Fruit fly (Drosophila melanogaster) whole organism, embryonic: Measurements from ENCODE around the gene CG7227.
A peak's percentile ranks its signal among the peaks of the same experiment; 100 is the strongest.

Experiments
- Aef1 ChIP-seq: fragments of 200-800 bp; sonication (Bioruptor generic); IDR thresholded peaks from 3 replicates; pipeline ENCODE4 v1.3.6; 2022; ENCODE audit warnings: missing biosample characterization, missing genetic modification characterization
- Atf-2 ChIP-seq: fragments of 200-800 bp; sonication (Bioruptor generic); optimal IDR thresholded peaks from 2 replicates; lab custom pipeline; 2016; ENCODE audit warnings: missing biosample characterization, missing genetic modification characterization
- BEAF-32 ChIP-seq: fragments of 200-800 bp; sonication (Bioruptor generic); optimal IDR thresholded peaks from 3 replicates; lab custom pipeline; 2017; ENCODE audit warnings: missing biosample characterization, missing genetic modification characterization, mild to moderate bottlenecking, moderate library complexity, missing genetic modification reagents
- CG10147 ChIP-seq: fragments of 200-800 bp; sonication (Bioruptor generic); optimal IDR thresholded peaks from 2 replicates; lab custom pipeline; 2019; ENCODE audit warnings: missing biosample characterization, mild to moderate bottlenecking, missing genetic modification characterization, moderate library complexity
- CG11504 ChIP-seq: fragments of 200-800 bp; sonication (Bioruptor generic); optimal IDR thresholded peaks from 3 replicates; lab custom pipeline; 2019; ENCODE audit warnings: missing biosample characterization, mild to moderate bottlenecking, missing genetic modification characterization, moderate library complexity
- CG11696 ChIP-seq: fragments of 200-800 bp; sonication (Bioruptor generic); IDR thresholded peaks from 2 replicates; pipeline ENCODE4 v1.3.6; 2022; ENCODE audit warnings: missing biosample characterization, missing genetic modification characterization
- CG12744 ChIP-seq: fragments of 200-800 bp; sonication (Bioruptor generic); optimal IDR thresholded peaks from 2 replicates; lab custom pipeline; 2016; ENCODE audit warnings: missing biosample characterization, missing genetic modification characterization
- CG13287 ChIP-seq: fragments of 200-800 bp; sonication (Bioruptor generic); IDR thresholded peaks from 2 replicates; pipeline ENCODE4 v1.3.6; 2022; ENCODE audit warnings: missing biosample characterization, missing genetic modification characterization; ENCODE audit not compliant: partially characterized antibody
- CG13894 ChIP-seq: fragments of 200-800 bp; sonication (Bioruptor generic); optimal IDR thresholded peaks from 3 replicates; lab custom pipeline; 2018; ENCODE audit warnings: missing biosample characterization, mild to moderate bottlenecking, missing genetic modification characterization, moderate library complexity
- CG14860 ChIP-seq: fragments of 200-800 bp; sonication (Bioruptor generic); IDR thresholded peaks from 3 replicates; pipeline ENCODE4 v1.3.6; 2022; ENCODE audit warnings: missing biosample characterization, missing genetic modification characterization; ENCODE audit not compliant: partially characterized antibody
- CG15073 ChIP-seq: fragments of 200-800 bp; sonication (Bioruptor generic); optimal IDR thresholded peaks from 2 replicates; lab custom pipeline; 2016; ENCODE audit warnings: missing biosample characterization, missing genetic modification characterization
- CG16863 ChIP-seq: fragments of 200-800 bp; sonication (Bioruptor generic); optimal IDR thresholded peaks from 3 replicates; lab custom pipeline; 2016; ENCODE audit warnings: missing biosample characterization, missing genetic modification characterization
- CG2116 ChIP-seq: fragments of 200-800 bp; sonication (Bioruptor generic); optimal IDR thresholded peaks from 3 replicates; lab custom pipeline; 2018; ENCODE audit warnings: missing biosample characterization, mild to moderate bottlenecking, missing genetic modification characterization
- CG31441 ChIP-seq: fragments of 200-800 bp; sonication (Bioruptor generic); IDR thresholded peaks from 2 replicates; pipeline ENCODE4 v1.3.6; 2022; ENCODE audit warnings: missing biosample characterization, missing genetic modification characterization
- CG32772 ChIP-seq: fragments of 200-800 bp; sonication (Bioruptor generic); IDR thresholded peaks from 2 replicates; pipeline ENCODE4 v1.3.6; 2022; ENCODE audit warnings: missing biosample characterization, missing genetic modification characterization
- CG4424 ChIP-seq: fragments of 200-800 bp; sonication (Bioruptor generic); optimal IDR thresholded peaks from 3 replicates; lab custom pipeline; 2016; ENCODE audit warnings: missing biosample characterization, missing genetic modification characterization
- CG4617 ChIP-seq: fragments of 200-800 bp; sonication (Bioruptor generic); optimal IDR thresholded peaks from 3 replicates; lab custom pipeline; 2016; ENCODE audit warnings: missing biosample characterization, missing genetic modification characterization, borderline replicate concordance
- CG4707 ChIP-seq: fragments of 200-800 bp; sonication (Bioruptor generic); optimal IDR thresholded peaks from 2 replicates; lab custom pipeline; 2018; ENCODE audit warnings: missing biosample characterization, mild to moderate bottlenecking, missing genetic modification characterization, moderate library complexity
- CG6791 ChIP-seq: fragments of 200-800 bp; sonication (Bioruptor generic); IDR thresholded peaks from 3 replicates; pipeline ENCODE4 v1.3.6; 2022; ENCODE audit warnings: missing biosample characterization, missing genetic modification characterization; ENCODE audit not compliant: partially characterized antibody
- CG8388 ChIP-seq: fragments of 200-800 bp; sonication (Bioruptor generic); optimal IDR thresholded peaks from 2 replicates; lab custom pipeline; 2019; ENCODE audit warnings: missing biosample characterization, mild to moderate bottlenecking, missing genetic modification characterization, moderate library complexity
- CG8765 ChIP-seq: fragments of 200-800 bp; sonication (Bioruptor generic); IDR thresholded peaks from 2 replicates; pipeline ENCODE4 v1.3.6; 2022; ENCODE audit warnings: missing biosample characterization, missing genetic modification characterization
- Camta ChIP-seq: fragments of 200-800 bp; sonication (Bioruptor generic); optimal IDR thresholded peaks from 2 replicates; lab custom pipeline; 2016; ENCODE audit warnings: missing biosample characterization, missing genetic modification characterization
- Dfd ChIP-seq, 2 experiments: fragments of >200 bp; optimal IDR thresholded peaks; 2 replicates each; lab custom pipeline; 2017; ENCODE audit warnings: missing biosample characterization in 2 of 2, missing genetic modification characterization in 2 of 2
- Doc3 ChIP-seq: fragments of 200-800 bp; sonication (Bioruptor generic); IDR thresholded peaks from 3 replicates; pipeline ENCODE4 v1.3.6; 2022; ENCODE audit warnings: missing biosample characterization, missing genetic modification characterization; ENCODE audit not compliant: partially characterized antibody
- H15 ChIP-seq: fragments of 200-800 bp; sonication (Bioruptor generic); IDR thresholded peaks from 3 replicates; pipeline ENCODE4 v1.3.6; 2022; ENCODE audit warnings: missing biosample characterization, missing genetic modification characterization
- Lim3 ChIP-seq: fragments of 200-800 bp; sonication (Bioruptor generic); IDR thresholded peaks from 2 replicates; pipeline ENCODE4 v1.3.6; 2022; ENCODE audit warnings: missing biosample characterization, missing genetic modification characterization
- Max ChIP-seq: fragments of 200-800 bp; sonication (Bioruptor generic); optimal IDR thresholded peaks from 2 replicates; lab custom pipeline; 2016; ENCODE audit warnings: missing biosample characterization, mild to moderate bottlenecking, missing genetic modification characterization
- NK7.1 ChIP-seq: fragments of 200-800 bp; sonication (Bioruptor generic); optimal IDR thresholded peaks from 3 replicates; lab custom pipeline; 2016; ENCODE audit warnings: missing biosample characterization, missing genetic modification characterization
- Sox100B ChIP-seq: fragments of 200-800 bp; sonication (Bioruptor generic); optimal IDR thresholded peaks from 3 replicates; lab custom pipeline; 2018; ENCODE audit warnings: missing biosample characterization, mild to moderate bottlenecking, missing genetic modification characterization
- ac ChIP-seq: fragments of 200-800 bp; sonication (Bioruptor generic); optimal IDR thresholded peaks from 3 replicates; lab custom pipeline; 2017; ENCODE audit warnings: missing biosample characterization, mild to moderate bottlenecking, missing genetic modification characterization
- ara ChIP-seq: fragments of 200-800 bp; sonication (Bioruptor generic); IDR thresholded peaks from 2 replicates; pipeline ENCODE4 v1.3.6; 2022; ENCODE audit warnings: missing biosample characterization, missing genetic modification characterization
- br ChIP-seq: fragments of >200 bp; optimal IDR thresholded peaks from 2 replicates; lab custom pipeline; 2017
- bsh ChIP-seq, 2 experiments: fragments of 200-800 bp; sonication (Bioruptor generic); optimal IDR thresholded peaks; 2 replicates each; lab custom pipeline; 2017 to 2018; ENCODE audit warnings: mild to moderate bottlenecking in 2 of 2, missing biosample characterization in 2 of 2, missing genetic modification characterization in 2 of 2, moderate library complexity in 1 of 2
- chinmo ChIP-seq: fragments of 200-800 bp; sonication (Bioruptor generic); IDR thresholded peaks from 4 replicates; pipeline ENCODE4 v1.3.6; 2022; ENCODE audit warnings: missing biosample characterization, missing genetic modification characterization; ENCODE audit not compliant: partially characterized antibody
- dan ChIP-seq: fragments of 200-800 bp; sonication (Bioruptor generic); IDR thresholded peaks from 2 replicates; pipeline ENCODE4 v1.3.6; 2022; ENCODE audit warnings: missing biosample characterization, missing genetic modification characterization
- dmrt11E ChIP-seq: fragments of 200-800 bp; sonication (Bioruptor generic); optimal IDR thresholded peaks from 3 replicates; lab custom pipeline; 2018; ENCODE audit warnings: missing biosample characterization, mild to moderate bottlenecking, missing genetic modification characterization, moderate library complexity
- dpn ChIP-seq, 2 experiments: fragments of 200-800 bp; sonication (Bioruptor generic); optimal IDR thresholded peaks; 3 replicates each; lab custom pipeline; 2016; ENCODE audit warnings: missing biosample characterization in 2 of 2, missing genetic modification characterization in 2 of 2
- ems ChIP-seq: fragments of 200-800 bp; sonication (Bioruptor generic); optimal IDR thresholded peaks from 3 replicates; lab custom pipeline; 2016; ENCODE audit warnings: missing biosample characterization, missing genetic modification characterization
- eyg ChIP-seq: fragments of 200-800 bp; sonication (Bioruptor generic); optimal IDR thresholded peaks from 3 replicates; lab custom pipeline; 2016; ENCODE audit warnings: missing biosample characterization, missing genetic modification characterization
- gcm ChIP-seq: fragments of 200-800 bp; sonication (Bioruptor generic); optimal IDR thresholded peaks from 2 replicates; lab custom pipeline; 2019; ENCODE audit warnings: missing biosample characterization, mild to moderate bottlenecking, missing genetic modification characterization, moderate library complexity
- gfzf ChIP-seq: fragments of 200-800 bp; sonication (Bioruptor generic); optimal IDR thresholded peaks from 2 replicates; lab custom pipeline; 2016; ENCODE audit warnings: missing biosample characterization, mild to moderate bottlenecking, missing genetic modification characterization, moderate library complexity
- gt ChIP-seq: fragments of 200-800 bp; sonication (Bioruptor generic); IDR thresholded peaks from 2 replicates; pipeline ENCODE4 v1.3.6; 2022; ENCODE audit warnings: missing biosample characterization, missing genetic modification characterization
- lbe ChIP-seq: fragments of 200-800 bp; sonication (Bioruptor generic); optimal IDR thresholded peaks from 2 replicates; lab custom pipeline; 2016; ENCODE audit warnings: missing biosample characterization, mild to moderate bottlenecking, missing genetic modification characterization
- otp ChIP-seq: fragments of 200-800 bp; sonication (Bioruptor generic); IDR thresholded peaks from 3 replicates; pipeline ENCODE4, ENCODE4 v1.3.6; 2022; ENCODE audit warnings: missing biosample characterization, missing genetic modification characterization
- run ChIP-seq: fragments of 200-800 bp; sonication (Bioruptor generic); optimal IDR thresholded peaks from 3 replicates; lab custom pipeline; 2018; ENCODE audit warnings: missing biosample characterization, mild to moderate bottlenecking, missing genetic modification characterization
- sim ChIP-seq: fragments of 200-800 bp; sonication (Bioruptor generic); IDR thresholded peaks from 2 replicates; pipeline ENCODE4 v1.3.6; 2022; ENCODE audit warnings: missing biosample characterization, missing genetic modification characterization
- sob ChIP-seq: fragments of 200-800 bp; sonication (Bioruptor generic); IDR thresholded peaks from 2 replicates; pipeline ENCODE4 v1.3.6; 2022; ENCODE audit warnings: missing biosample characterization, missing genetic modification characterization
- ssp ChIP-seq: fragments of 200-800 bp; sonication (Bioruptor generic); IDR thresholded peaks from 2 replicates; pipeline ENCODE4 v1.3.6; 2022; ENCODE audit warnings: missing biosample characterization, missing genetic modification characterization
- vvl ChIP-seq: fragments of 200-800 bp; sonication (Bioruptor generic); IDR thresholded peaks from 2 replicates; pipeline ENCODE4 v1.3.6; 2022; ENCODE audit warnings: missing biosample characterization, missing genetic modification characterization
- wek ChIP-seq: fragments of 200-800 bp; sonication (Bioruptor generic); optimal IDR thresholded peaks from 3 replicates; lab custom pipeline; 2018; ENCODE audit warnings: missing biosample characterization, mild to moderate bottlenecking, missing genetic modification characterization, moderate library complexity
- zen2 ChIP-seq: fragments of 200-800 bp; sonication (Bioruptor generic); IDR thresholded peaks from 3 replicates; pipeline ENCODE4 v1.3.6; 2022; ENCODE audit warnings: missing biosample characterization, missing genetic modification characterization; ENCODE audit not compliant: partially characterized antibody
- zf30C ChIP-seq: fragments of 200-800 bp; sonication (Bioruptor generic); optimal IDR thresholded peaks from 3 replicates; lab custom pipeline; 2018; ENCODE audit warnings: missing biosample characterization, mild to moderate bottlenecking, missing genetic modification characterization

Gene CG7227

DNA sequence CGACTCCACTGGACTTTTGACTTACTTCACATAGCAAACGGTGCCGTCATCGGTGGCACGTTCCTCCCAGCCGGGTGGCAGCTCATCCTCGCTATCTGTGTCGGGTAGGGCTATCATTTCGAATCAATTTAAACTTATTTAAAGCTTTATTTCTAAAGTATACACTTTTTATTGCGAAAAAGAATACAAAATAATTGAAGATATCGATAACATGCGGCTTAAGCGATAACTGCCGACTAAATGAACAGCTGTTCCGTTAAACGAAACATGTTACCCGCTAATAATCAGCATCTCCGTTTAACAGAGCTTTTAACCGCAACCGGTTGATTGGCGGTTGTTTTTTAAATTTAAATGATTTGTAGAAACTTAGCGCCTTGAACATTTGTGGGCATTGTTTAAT lies 6.1 kb upstream of the CG7227 start, which contains the start of gene Wwox (continued):
- TF ChIP-seq Doc3 (GFP tag; lab: Robert Waterston, UW) (peak; percentile 56; the same call in 2 of the 3 replicates), Camta (GFP tag; lab: Kevin White, UChicago) (no peak), CG11696 (GFP tag; lab: Robert Waterston, UW) (no peak), CG14860 (GFP tag; lab: Robert Waterston, UW) (no peak), br (lab: Kevin White, UChicago) (no peak), CG4707 (no peak), BEAF-32 (peak; percentile 53), dan (GFP tag; lab: Robert Waterston, UW) (no peak), CG6791 (GFP tag; lab: Robert Waterston, UW) (peak; percentile 39; the same call in 2 of the 3 replicates), wek (GFP tag; lab: Kevin White, UChicago) (no peak), CG2116 (GFP tag; lab: Kevin White, UChicago) (no peak), gt (no peak), CG8765 (GFP tag; lab: Robert Waterston, UW) (no peak), vvl (GFP tag; lab: Robert Waterston, UW) (no peak), CG13894 (tag; lab: Kevin White, UChicago) (no peak), eyg (GFP tag; lab: Kevin White, UChicago) (no peak), gcm (GFP tag; lab: Kevin White, UChicago) (no peak), CG16863 (no peak), CG4617 (no peak), dmrt11E (no peak), Aef1 (GFP tag; lab: Robert Waterston, UW) (no peak), ara (no peak), CG32772 (GFP tag; lab: Robert Waterston, UW) (no peak), chinmo (peak; percentile 87), CG11504 (tag; lab: Kevin White, UChicago) (no peak), Atf-2 (GFP tag; lab: Kevin White, UChicago) (no peak), sob (GFP tag; lab: Robert Waterston, UW) (no peak), lbe (GFP tag; lab: Kevin White, UChicago) (peak; percentile 41), Dfd (GFP tag; optimal IDR thresholded peaks at IDR 0.05; lab: Kevin White, UChicago) (no peak), NK7.1 (GFP tag; lab: Kevin White, UChicago) (no peak), zen2 (GFP tag; lab: Robert Waterston, UW) (no peak; the same call in 2 of the 3 replicates), zf30C (GFP tag; lab: Kevin White, UChicago) (no peak), Max (GFP tag; lab: Kevin White, UChicago) (no peak), CG15073 (GFP tag; lab: Kevin White, UChicago) (no peak), bsh (GFP tag; optimal IDR thresholded peaks at IDR 0.05; lab: Kevin White, UChicago) (no peak), otp (no peak), Sox100B (GFP tag; lab: Kevin White, UChicago) (no peak), ac (GFP tag; lab: Kevin White, UChicago) (no peak), ssp (GFP tag; lab: Robert Waterston, UW) (no peak), CG12744 (GFP tag; lab: Kevin White, UChicago) (no peak), CG13287 (GFP tag; lab: Robert Waterston, UW) (peak; percentile 83), ems (GFP tag; lab: Kevin White, UChicago) (no peak), CG8388 (GFP tag; lab: Kevin White, UChicago) (no peak), CG31441 (GFP tag; lab: Robert Waterston, UW) (no peak), Lim3 (no peak), CG4424 (no peak), gfzf (GFP tag; lab: Kevin White, UChicago) (no peak), sim (no peak), dpn (GFP tag; optimal IDR thresholded peaks at IDR 0.05; lab: Kevin White, UChicago) (no peak), H15 (GFP tag; lab: Robert Waterston, UW) (no peak), CG10147 (no peak), run (no peak)
